Worm (Caenorhabditis elegans) whole organism, young adult: ENCODE measurements around the gene fbxa-137.

Experiments used
- B0035.1 ChIP-seq: sonication (generic microtip); optimal IDR thresholded peaks from 2 replicates; lab custom pipeline; 2016; ENCODE audit warnings: missing genetic modification characterization, mild to moderate bottlenecking, missing compliant biosample characterization, missing genotype, missing genetic modification reagents
- F49E8.2 ChIP-seq: sonication (generic microtip); optimal IDR thresholded peaks from 3 replicates; lab custom pipeline; 2017; ENCODE audit warnings: missing genetic modification characterization, mild to moderate bottlenecking, missing compliant biosample characterization, antibody characterized with exemption, moderate library complexity; ENCODE audit not compliant: insufficient read depth
- T07F8.4 ChIP-seq: sonication (generic microtip); optimal IDR thresholded peaks from 2 replicates; lab custom pipeline; 2016; ENCODE audit warnings: mild to moderate bottlenecking, missing genetic modification characterization, moderate library complexity, missing compliant biosample characterization
- ama-1 ChIP-seq, 3 experiments: fragments of 150-350 bp in 1 of 3; sonication (generic microtip) in 2 of 3; optimal IDR thresholded peaks; 2 replicates each; lab custom pipeline; 2014 to 2018; ENCODE audit warnings: missing biosample characterization in 2 of 3, missing genetic modification characterization in 2 of 3, missing genetic modification reagents in 2 of 3
- efl-1 ChIP-seq: fragments of 150-350 bp; optimal IDR thresholded peaks from 2 replicates; lab custom pipeline; 2014; ENCODE audit warnings: missing biosample characterization, missing genetic modification reagents, missing genetic modification characterization
- lin-54 ChIP-seq: fragments of 200-800 bp; sonication (Bioruptor generic); optimal IDR thresholded peaks from 2 replicates; lab custom pipeline; 2018; ENCODE audit warnings: mild to moderate bottlenecking, missing genetic modification characterization, missing compliant biosample characterization
- mcd-1 ChIP-seq: fragments of 200-800 bp; sonication (Bioruptor generic); IDR thresholded peaks from 2 replicates; pipeline ENCODE4 v1.3.6; 2022; ENCODE audit warnings: missing genetic modification reagents, missing genetic modification characterization, missing compliant biosample characterization
- nfya-1 ChIP-seq: sonication (generic microtip); optimal IDR thresholded peaks from 2 replicates; lab custom pipeline; 2017; ENCODE audit warnings: antibody characterized with exemption, missing compliant biosample characterization, missing genetic modification characterization, borderline replicate concordance; ENCODE audit not compliant: insufficient read depth
- rec-8 ChIP-seq, 2 experiments: sonication (generic microtip); optimal IDR thresholded peaks; 2 replicates each; lab custom pipeline; 2016; ENCODE audit warnings: mild to moderate bottlenecking in 2 of 2, missing genetic modification characterization in 2 of 2, missing genetic modification reagents in 2 of 2, missing genotype in 2 of 2, missing biosample characterization in 1 of 2, missing compliant biosample characterization in 1 of 2, moderate library complexity in 1 of 2

ce11 chrV:2271750-2272149 lies 6.9 kb upstream of the fbxa-137 start, which contains the start of gene Y5H2A.1:
- TF ChIP-seq T07F8.4: no peak
- no peak for TF ChIP-seq nfya-1
- no peak for TF ChIP-seq efl-1 (GFP tag; lab: Kevin White, UChicago)
- TF ChIP-seq B0035.1: no peak
- no peak for TF ChIP-seq rec-8 (tag; optimal IDR thresholded peaks at IDR 0.05; lab: Kevin White, UChicago)
- TF ChIP-seq lin-54 (GFP tag; lab: Kevin White, UChicago): no peak
- TF ChIP-seq mcd-1: no peak
- TF ChIP-seq F49E8.2 (tag; lab: Kevin White, UChicago): no peak
- TF ChIP-seq ama-1 (optimal IDR thresholded peaks at IDR 0.05; lab: Kevin White, UChicago): no peak
- TF ChIP-seq ama-1 (GFP tag; optimal IDR thresholded peaks at IDR 0.05; lab: Kevin White, UChicago): no peak
